Worm (Caenorhabditis elegans) whole organism, mixed stage, embryonic: ENCODE results near the gene F40H3.1.
A peak's percentile ranks its signal among the peaks of the same experiment; 100 is the strongest.

Experiments used
- M03D4.4 ChIP-seq: sonication (generic microtip); optimal IDR thresholded peaks from 2 replicates; lab custom pipeline; 2017; ENCODE audit warnings: mild to moderate bottlenecking, missing genetic modification characterization, missing compliant biosample characterization
- bed-3 ChIP-seq: fragments of 200-800 bp; sonication (Bioruptor generic); optimal IDR thresholded peaks from 3 replicates; lab custom pipeline; 2018; ENCODE audit warnings: mild to moderate bottlenecking, missing genetic modification characterization, moderate library complexity, missing compliant biosample characterization
- ceh-39 ChIP-seq: fragments of 150-350 bp; optimal IDR thresholded peaks from 2 replicates; lab custom pipeline; 2014; ENCODE audit warnings: missing biosample characterization, missing genetic modification characterization
- ceh-43 ChIP-seq: fragments of 200-800 bp; sonication (Bioruptor generic); optimal IDR thresholded peaks from 2 replicates; lab custom pipeline; 2018; ENCODE audit warnings: mild to moderate bottlenecking, missing genetic modification characterization, moderate library complexity, missing compliant biosample characterization
- ceh-83 ChIP-seq: fragments of 200-800 bp; sonication (Bioruptor generic); optimal IDR thresholded peaks from 2 replicates; lab custom pipeline; 2018; ENCODE audit warnings: mild to moderate bottlenecking, missing genetic modification characterization, missing compliant biosample characterization
- ces-1 ChIP-seq: fragments of 150-350 bp; optimal IDR thresholded peaks from 2 replicates; lab custom pipeline; 2014; ENCODE audit warnings: missing biosample characterization, missing genetic modification reagents, missing genetic modification characterization
- elt-3 ChIP-seq: fragments of 150-350 bp; optimal IDR thresholded peaks from 2 replicates; lab custom pipeline; 2014; ENCODE audit warnings: missing biosample characterization, missing genetic modification characterization
- flh-1 ChIP-seq: fragments of 200-800 bp; sonication (Bioruptor generic); optimal IDR thresholded peaks from 2 replicates; lab custom pipeline; 2018; ENCODE audit warnings: mild to moderate bottlenecking, missing genetic modification characterization, moderate library complexity, missing compliant biosample characterization
- ham-2 ChIP-seq: fragments of 200-800 bp; sonication (Bioruptor generic); optimal IDR thresholded peaks from 2 replicates; lab custom pipeline; 2018; ENCODE audit warnings: mild to moderate bottlenecking, missing genetic modification characterization, missing compliant biosample characterization
- hlh-1 ChIP-seq: fragments of 150-350 bp; optimal IDR thresholded peaks from 2 replicates; lab custom pipeline; 2014; ENCODE audit warnings: missing biosample characterization, missing genetic modification reagents, missing genetic modification characterization
- lin-13 ChIP-seq: fragments of 150-350 bp; optimal IDR thresholded peaks from 2 replicates; lab custom pipeline; 2014; ENCODE audit warnings: missing biosample characterization, missing genetic modification characterization
- lin-32 ChIP-seq: fragments of 200-800 bp; sonication (Bioruptor generic); optimal IDR thresholded peaks from 2 replicates; lab custom pipeline; 2018; ENCODE audit warnings: mild to moderate bottlenecking, missing genetic modification characterization, missing compliant biosample characterization
- lsy-2 ChIP-seq: fragments of 150-350 bp; optimal IDR thresholded peaks from 2 replicates; lab custom pipeline; 2014; ENCODE audit warnings: missing biosample characterization, missing genetic modification characterization
- mab-5 ChIP-seq: fragments of 150-350 bp; optimal IDR thresholded peaks from 2 replicates; lab custom pipeline; 2014; ENCODE audit warnings: missing biosample characterization, missing genetic modification characterization
- mep-1 ChIP-seq: fragments of 150-350 bp; optimal IDR thresholded peaks from 2 replicates; lab custom pipeline; 2017; ENCODE audit warnings: missing biosample characterization, missing genetic modification reagents, missing genetic modification characterization, inconsistent platforms
- mls-2 ChIP-seq: sonication (generic microtip); optimal IDR thresholded peaks from 2 replicates; lab custom pipeline; 2016; ENCODE audit warnings: mild to moderate bottlenecking, missing genetic modification characterization, moderate library complexity, missing compliant biosample characterization
- nhr-12 ChIP-seq: fragments of 150-350 bp; optimal IDR thresholded peaks from 2 replicates; lab custom pipeline; 2014; ENCODE audit warnings: missing biosample characterization, missing genetic modification characterization
- nhr-2 ChIP-seq: fragments of 150-350 bp; optimal IDR thresholded peaks from 2 replicates; lab custom pipeline; 2014; ENCODE audit warnings: missing biosample characterization, missing genetic modification characterization
- nhr-237 ChIP-seq: fragments of 150-350 bp; optimal IDR thresholded peaks from 2 replicates; lab custom pipeline; 2014; ENCODE audit warnings: missing biosample characterization, missing genetic modification characterization
- nhr-76 ChIP-seq: sonication (generic microtip); optimal IDR thresholded peaks from 2 replicates; lab custom pipeline; 2017; ENCODE audit warnings: missing biosample characterization, missing genetic modification characterization
- pha-4 ChIP-seq: fragments of 150-350 bp; optimal IDR thresholded peaks from 2 replicates; lab custom pipeline; 2018; ENCODE audit warnings: missing biosample characterization, missing genetic modification reagents, missing genetic modification characterization
- sem-2 ChIP-seq: fragments of 200-800 bp; sonication (Bioruptor generic); optimal IDR thresholded peaks from 2 replicates; lab custom pipeline; 2018; ENCODE audit warnings: mild to moderate bottlenecking, missing genetic modification characterization, missing compliant biosample characterization
- snpc-4 ChIP-seq: fragments of 150-350 bp; optimal IDR thresholded peaks from 2 replicates; lab custom pipeline; 2014; ENCODE audit warnings: missing biosample characterization, missing genetic modification characterization
- tbx-8 ChIP-seq: fragments of 200-800 bp; sonication (Bioruptor generic); optimal IDR thresholded peaks from 2 replicates; lab custom pipeline; 2018; ENCODE audit warnings: mild to moderate bottlenecking, missing genetic modification characterization, moderate library complexity, missing compliant biosample characterization
- unc-120 ChIP-seq: sonication (generic microtip); optimal IDR thresholded peaks from 2 replicates; lab custom pipeline; 2017; ENCODE audit warnings: missing genetic modification characterization, missing compliant biosample characterization; ENCODE audit not compliant: poor library complexity, severe bottlenecking
- unc-39 ChIP-seq: fragments of 150-350 bp; optimal IDR thresholded peaks from 2 replicates; lab custom pipeline; 2014; ENCODE audit warnings: missing biosample characterization, missing genetic modification characterization

F40H3.1 gene

DNA sequence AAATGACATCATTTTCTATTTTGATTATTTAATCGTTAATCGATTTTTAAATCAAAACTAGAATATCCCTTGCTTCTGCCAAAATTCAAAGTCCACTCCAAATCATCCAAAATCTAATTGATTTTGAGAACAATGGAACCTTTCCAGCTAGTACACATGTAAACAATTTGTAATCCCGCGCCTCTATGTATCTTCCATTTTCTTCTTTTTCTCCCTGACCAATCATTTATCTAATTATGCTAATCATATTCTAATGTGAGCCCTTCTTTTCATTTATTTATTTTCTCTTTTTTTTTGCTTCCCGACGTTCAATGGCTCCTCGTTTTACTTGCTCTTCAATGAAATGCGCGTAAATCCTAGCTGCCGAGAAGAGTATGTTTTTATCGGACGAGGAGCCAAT lies 41.5 kb upstream of the F40H3.1 start:
- TF ChIP-seq ham-2 (GFP tag; lab: Kevin White, UChicago) (no peak), lin-13 (no peak), ces-1 (peak; percentile 46), flh-1 (GFP tag; lab: Kevin White, UChicago) (no peak)

DNA sequence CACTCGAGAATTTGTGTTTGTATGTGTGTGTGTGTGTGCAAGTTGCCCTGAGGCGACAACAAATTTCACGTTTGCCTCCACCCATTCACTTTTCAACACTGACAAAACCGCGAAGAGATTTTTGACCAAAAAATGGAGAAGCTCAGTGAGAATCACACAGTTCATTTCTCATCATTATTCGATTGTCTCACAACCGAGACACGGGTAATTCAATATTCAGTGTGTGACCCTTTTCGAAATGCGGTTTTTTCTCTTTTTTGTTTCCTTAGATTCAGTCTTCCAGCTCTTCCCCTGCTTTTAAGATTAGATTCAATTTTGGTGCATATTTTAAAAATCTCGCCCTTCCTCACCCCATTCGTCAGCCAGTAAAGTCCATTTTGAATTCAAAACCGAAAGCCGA lies 40.1 kb upstream of the F40H3.1 start:
- TF ChIP-seq bed-3 (no peak), nhr-12 (tag; lab: Kevin White, UChicago) (no peak), lsy-2 (tag; lab: Kevin White, UChicago) (no peak), ces-1 (peak; percentile 69), snpc-4 (no peak), pha-4 (tag; lab: Kevin White, UChicago) (no peak), mep-1 (tag; lab: Kevin White, UChicago) (no peak), elt-3 (no peak), ceh-83 (GFP tag; lab: Kevin White, UChicago) (no peak)

DNA sequence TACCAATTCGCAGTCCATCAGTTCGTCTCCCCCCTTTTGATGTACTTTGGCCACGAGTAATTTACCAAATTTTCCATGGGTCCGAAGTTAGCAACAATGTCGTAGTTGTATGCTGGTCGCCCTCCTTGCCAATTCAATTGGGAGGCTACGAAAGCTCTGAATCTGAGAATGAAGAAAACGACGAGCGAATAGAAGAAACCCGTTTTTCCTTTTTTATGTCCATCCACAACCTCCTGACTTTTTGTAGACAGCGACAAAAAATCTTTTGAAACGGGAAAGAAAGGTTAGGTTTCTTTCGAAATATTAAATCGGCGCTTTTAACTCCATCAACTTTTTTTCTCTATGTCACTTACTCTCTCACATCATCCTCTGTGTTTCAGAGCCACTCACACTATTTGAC lies 37.1 kb upstream of the F40H3.1 start:
- TF ChIP-seq ces-1 (peak; percentile 52), nhr-237 (tag; lab: Kevin White, UChicago) (no peak)

DNA sequence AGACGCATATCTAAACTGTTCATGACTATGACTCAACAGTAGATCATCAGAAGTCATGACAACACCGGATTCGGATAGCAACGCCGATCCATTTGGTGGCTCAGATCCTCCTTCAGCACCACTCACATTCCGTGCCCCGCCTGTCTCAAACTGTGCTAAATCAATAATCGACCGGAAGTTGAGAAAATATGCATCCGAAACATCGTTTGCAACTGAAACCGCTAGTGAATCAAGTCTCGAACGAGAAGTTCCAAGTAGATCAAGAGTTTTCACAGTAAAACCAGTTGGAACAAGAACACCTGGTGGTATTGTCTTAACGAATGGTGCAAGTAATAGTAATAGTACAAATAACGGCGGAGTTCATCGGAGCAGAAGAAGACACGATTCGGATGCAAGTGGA lies 32.5 kb upstream of the F40H3.1 start:
- no peak for TF ChIP-seq M03D4.4 (tag; lab: Kevin White, UChicago)
- TF ChIP-seq flh-1 (GFP tag; lab: Kevin White, UChicago), result no peak
- no peak for TF ChIP-seq ceh-83 (GFP tag; lab: Kevin White, UChicago)
- TF ChIP-seq unc-39, result no peak
- TF ChIP-seq, all 35 proteins: peak for 0

DNA sequence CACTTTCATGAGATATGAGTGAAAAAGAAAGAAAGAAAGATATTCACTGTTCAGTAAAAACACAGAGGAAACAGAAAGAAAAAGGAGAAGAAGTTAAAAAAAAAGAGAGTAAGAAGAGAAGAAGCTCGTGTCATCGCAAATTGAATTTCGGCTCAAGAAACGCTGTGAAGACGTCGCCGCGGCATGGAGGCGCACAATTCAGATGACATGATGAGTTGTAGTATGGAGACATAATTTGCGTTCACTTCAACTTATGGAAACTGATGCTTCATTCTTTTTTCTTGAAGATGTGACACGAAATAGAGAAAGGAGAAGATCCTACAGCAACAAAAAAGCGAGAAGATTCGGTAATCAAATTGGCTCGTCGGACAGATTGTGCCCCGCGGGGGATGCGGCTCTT lies 31.3 kb upstream of the F40H3.1 start:
- TF ChIP-seq unc-120, result no peak
- peak; percentile 92 for TF ChIP-seq ces-1

DNA sequence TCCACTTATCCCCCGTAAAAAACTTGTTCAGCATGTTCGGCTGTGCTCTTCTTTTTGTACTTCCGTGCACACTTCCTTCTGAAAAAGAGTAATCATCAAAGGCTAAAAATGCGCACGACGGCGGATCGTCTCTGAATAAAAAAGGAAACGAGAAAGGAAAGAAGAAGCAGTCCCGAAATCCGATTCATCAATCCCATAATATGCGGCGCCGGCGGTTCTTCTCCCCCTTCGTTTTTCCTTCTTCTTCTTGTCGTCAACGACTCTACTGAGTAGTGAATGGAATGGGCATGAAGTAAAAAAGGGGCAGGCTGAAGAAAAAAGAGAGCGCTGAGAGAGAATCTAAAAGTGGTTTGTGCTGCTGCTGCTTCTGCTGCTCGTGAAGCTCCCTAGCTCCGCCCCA lies 30.2 kb upstream of the F40H3.1 start:
- no peak for TF ChIP-seq ceh-39
- no peak for TF ChIP-seq pha-4 (tag; lab: Kevin White, UChicago)
- peak; percentile 13 for TF ChIP-seq mls-2 (tag; lab: Kevin White, UChicago)
- TF ChIP-seq lin-13, result no peak
- TF ChIP-seq snpc-4, result no peak
- peak; percentile 63 for TF ChIP-seq ces-1

DNA sequence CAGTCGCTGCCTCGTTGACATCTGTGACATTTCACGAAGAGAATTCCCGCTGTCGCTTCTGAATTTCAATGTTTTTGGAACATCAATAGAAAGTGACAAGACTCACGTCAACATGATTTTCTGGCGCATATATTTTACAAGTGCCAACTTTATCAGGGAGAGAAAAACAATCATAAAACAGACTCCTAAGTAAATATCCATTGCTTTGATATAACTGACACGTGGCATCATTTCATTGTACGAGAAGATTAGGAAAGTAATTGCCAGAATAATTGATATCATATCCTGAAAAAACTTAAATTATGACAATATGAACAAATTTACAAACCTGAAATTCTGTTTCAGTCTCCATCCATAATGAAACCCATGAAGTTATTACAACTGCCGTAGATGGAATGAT lies 21.5 kb upstream of the F40H3.1 start:
- TF ChIP-seq hlh-1, result no peak
- TF ChIP-seq nhr-12 (tag; lab: Kevin White, UChicago), result no peak
- TF ChIP-seq sem-2, result no peak
- no peak for TF ChIP-seq unc-39
- TF ChIP-seq mab-5, result no peak
- TF ChIP-seq elt-3, result no peak
- no peak for TF ChIP-seq flh-1 (GFP tag; lab: Kevin White, UChicago)
- TF ChIP-seq lin-32 (GFP tag; lab: Kevin White, UChicago), result no peak
- TF ChIP-seq mls-2 (tag; lab: Kevin White, UChicago), result no peak
- no peak for TF ChIP-seq lin-13
- TF ChIP-seq nhr-2, result no peak
- TF ChIP-seq nhr-76 (tag; lab: Kevin White, UChicago), result no peak
- no peak for TF ChIP-seq mep-1 (tag; lab: Kevin White, UChicago)

DNA sequence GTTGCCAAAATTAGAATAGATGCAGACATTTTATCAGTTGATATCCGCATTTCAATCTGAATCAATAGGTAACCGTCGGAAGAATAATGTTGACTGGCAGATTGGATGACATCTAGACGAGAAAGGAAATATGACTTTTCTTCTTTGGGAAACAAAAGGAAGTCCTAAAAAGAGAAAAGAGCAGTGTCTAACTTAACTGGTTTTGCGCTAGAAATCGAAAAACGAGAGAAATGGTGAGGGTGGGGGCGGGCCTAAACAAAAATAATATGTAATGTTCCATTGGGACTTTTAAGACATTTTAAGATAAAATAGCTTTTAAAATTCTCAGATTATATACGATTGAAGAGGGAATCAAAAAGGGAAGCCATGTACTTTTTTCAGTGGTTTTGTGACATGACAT lies 18.6 kb upstream of the F40H3.1 start, which contains the start of gene exp-1:
TSS of gene exp-1 (minus strand) at position 101 of the 400 bp plus-strand sequence.
- no peak for TF ChIP-seq ceh-43
- no peak for TF ChIP-seq tbx-8 (GFP tag; lab: Kevin White, UChicago)
- TF ChIP-seq nhr-76 (tag; lab: Kevin White, UChicago), result no peak

DNA sequence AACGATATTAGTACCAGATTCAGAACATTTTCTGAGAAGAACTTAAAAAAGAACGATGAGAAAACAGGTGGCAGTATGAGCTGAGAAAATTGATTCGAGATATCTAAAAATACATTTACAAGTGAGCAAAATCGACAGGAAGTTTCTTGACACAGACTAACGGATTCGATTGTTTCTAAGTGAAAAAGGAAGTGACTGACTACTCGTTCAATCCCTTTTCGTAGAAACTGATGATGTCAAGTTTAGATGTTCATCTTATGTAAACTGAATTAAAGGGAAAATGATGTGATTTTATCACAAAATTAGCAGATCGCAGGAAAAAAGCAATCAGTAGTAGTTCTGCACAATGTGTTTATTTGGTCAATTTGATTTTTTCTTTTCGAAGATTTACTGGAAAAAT lies 14.5 kb upstream of the F40H3.1 start:
- TF ChIP-seq ceh-83 (GFP tag; lab: Kevin White, UChicago) (no peak), ces-1 (peak; percentile 55)
